Worm (Caenorhabditis elegans) whole organism, mixed stage, embryonic: Measurements from ENCODE around the gene prx-12.

Experiments
- blmp-1 ChIP-seq: fragments of 150-350 bp; optimal IDR thresholded peaks from 2 replicates; lab custom pipeline; 2014; ENCODE audit warnings: missing biosample characterization, missing genetic modification characterization
- ceh-43 ChIP-seq: fragments of 200-800 bp; sonication (Bioruptor generic); optimal IDR thresholded peaks from 2 replicates; lab custom pipeline; 2018; ENCODE audit warnings: mild to moderate bottlenecking, missing genetic modification characterization, moderate library complexity, missing compliant biosample characterization
- ceh-83 ChIP-seq: fragments of 200-800 bp; sonication (Bioruptor generic); optimal IDR thresholded peaks from 2 replicates; lab custom pipeline; 2018; ENCODE audit warnings: mild to moderate bottlenecking, missing genetic modification characterization, missing compliant biosample characterization
- cnd-1 ChIP-seq: fragments of 200-800 bp; sonication (Bioruptor generic); optimal IDR thresholded peaks from 2 replicates; lab custom pipeline; 2018; ENCODE audit warnings: mild to moderate bottlenecking, missing genetic modification characterization, missing compliant biosample characterization
- elt-3 ChIP-seq: fragments of 150-350 bp; optimal IDR thresholded peaks from 2 replicates; lab custom pipeline; 2014; ENCODE audit warnings: missing biosample characterization, missing genetic modification characterization
- lin-13 ChIP-seq: fragments of 150-350 bp; optimal IDR thresholded peaks from 2 replicates; lab custom pipeline; 2014; ENCODE audit warnings: missing biosample characterization, missing genetic modification characterization
- nhr-12 ChIP-seq: fragments of 150-350 bp; optimal IDR thresholded peaks from 2 replicates; lab custom pipeline; 2014; ENCODE audit warnings: missing biosample characterization, missing genetic modification characterization
- nhr-237 ChIP-seq: fragments of 150-350 bp; optimal IDR thresholded peaks from 2 replicates; lab custom pipeline; 2014; ENCODE audit warnings: missing biosample characterization, missing genetic modification characterization
- nhr-28 ChIP-seq: fragments of 150-350 bp; optimal IDR thresholded peaks from 2 replicates; lab custom pipeline; 2014; ENCODE audit warnings: missing biosample characterization, missing genetic modification characterization
- pha-4 ChIP-seq: fragments of 150-350 bp; optimal IDR thresholded peaks from 2 replicates; lab custom pipeline; 2018; ENCODE audit warnings: missing biosample characterization, missing genetic modification reagents, missing genetic modification characterization
- unc-62 ChIP-seq: fragments of 150-350 bp; optimal IDR thresholded peaks from 2 replicates; lab custom pipeline; 2014; ENCODE audit warnings: missing biosample characterization, missing genetic modification reagents, missing genetic modification characterization
- zip-8 ChIP-seq: fragments of 150-350 bp; optimal IDR thresholded peaks from 2 replicates; lab custom pipeline; 2014; ENCODE audit warnings: missing biosample characterization, missing genetic modification characterization

ce11 chrX:11351288-11351687, 41.8 kb upstream of the prx-12 start:
- no peak for TF ChIP-seq lin-13
- no peak for TF ChIP-seq nhr-237 (tag; lab: Kevin White, UChicago)
- TF ChIP-seq nhr-28 (tag; lab: Kevin White, UChicago), result no peak
- TF ChIP-seq nhr-12, result no peak
- no peak for TF ChIP-seq elt-3 (tag; lab: Kevin White, UChicago)
- TF ChIP-seq pha-4, result no peak
- TF ChIP-seq unc-62 (GFP tag; lab: Kevin White, UChicago), result no peak
- no peak for TF ChIP-seq cnd-1 (tag; lab: Kevin White, UChicago)
- TF ChIP-seq zip-8 (tag; lab: Kevin White, UChicago), result no peak
- TF ChIP-seq blmp-1 (tag; lab: Kevin White, UChicago), result no peak
- no peak for TF ChIP-seq ceh-83 (GFP tag; lab: Kevin White, UChicago)
- TF ChIP-seq ceh-43 (GFP tag; lab: Kevin White, UChicago), result no peak
